Worm (Caenorhabditis elegans) whole organism, midembryonic: ENCODE data around the gene C28D4.18.

Experiments used
- flt-1 ChIP-seq: fragments of 200-800 bp; sonication (Bioruptor generic); IDR thresholded peaks from 2 replicates; pipeline ENCODE4 v1.3.6; 2022; ENCODE audit warnings: missing genetic modification characterization, missing compliant biosample characterization
- klf-2 ChIP-seq: fragments of 200-800 bp; sonication (Bioruptor generic); conservative IDR thresholded peaks from 2 replicates; pipeline ENCODE4 v1.3.6; 2022; ENCODE audit warnings: missing genetic modification reagents, missing genetic modification characterization, missing compliant biosample characterization
- ref-1 ChIP-seq: fragments of 200-800 bp; sonication (Bioruptor generic); conservative IDR thresholded peaks from 2 replicates; pipeline ENCODE4 v1.3.6; 2022; ENCODE audit warnings: missing genetic modification reagents, missing genetic modification characterization, missing compliant biosample characterization
- tab-1 ChIP-seq: fragments of 200-800 bp; sonication (Bioruptor generic); IDR thresholded peaks from 2 replicates; pipeline ENCODE4 v1.3.6; 2022; ENCODE audit warnings: missing genetic modification characterization, missing compliant biosample characterization
- ztf-23 ChIP-seq: fragments of 200-800 bp; sonication (Bioruptor generic); IDR thresholded peaks from 2 replicates; pipeline ENCODE4 v1.3.6; 2022; ENCODE audit warnings: missing genetic modification reagents, missing genetic modification characterization, missing compliant biosample characterization
- ztf-29 ChIP-seq: fragments of 200-800 bp; sonication (Bioruptor generic); IDR thresholded peaks from 2 replicates; pipeline ENCODE4 v1.3.6; 2022; ENCODE audit warnings: missing genetic modification reagents, missing genetic modification characterization, missing compliant biosample characterization

DNA sequence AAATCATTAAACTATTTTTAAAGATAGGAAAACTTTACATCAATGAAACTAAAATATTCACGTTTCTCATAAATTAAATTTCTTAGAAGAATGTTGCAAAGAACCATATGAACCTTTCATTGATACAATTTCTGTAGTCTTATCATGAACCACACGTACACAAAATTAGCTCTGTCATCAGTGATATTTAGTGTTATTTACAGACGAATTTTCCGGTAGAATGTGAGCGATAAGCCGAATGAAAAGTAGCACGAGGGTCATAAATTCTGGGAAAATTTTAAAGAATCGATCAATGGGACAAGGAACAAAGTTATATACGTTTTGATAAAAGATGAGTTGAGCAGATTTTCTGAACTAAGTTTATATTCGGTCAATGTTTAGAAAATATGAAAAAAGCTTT lies 48.5 kb upstream of the C28D4.18 start:
- TF ChIP-seq ztf-29 (GFP tag; lab: Robert Waterston, UW) (no peak), ztf-23 (no peak), klf-2 (GFP tag; lab: Robert Waterston, UW) (no peak), ref-1 (no peak), flt-1 (GFP tag; lab: Robert Waterston, UW) (no peak), tab-1 (GFP tag; lab: Robert Waterston, UW) (no peak)
